Worm (Caenorhabditis elegans) whole organism, L2 larva: ENCODE data around the gene ZK381.62.

Experiments used
- C34F6.9 ChIP-seq: fragments of 150-350 bp; optimal IDR thresholded peaks from 2 replicates; lab custom pipeline; 2014; ENCODE audit warnings: missing biosample characterization, missing genetic modification characterization
- F13H6.1 ChIP-seq: sonication (generic microtip); optimal IDR thresholded peaks from 2 replicates; lab custom pipeline; 2016; ENCODE audit warnings: missing genetic modification characterization, missing compliant biosample characterization
- R02D3.7 ChIP-seq: fragments of 150-350 bp; optimal IDR thresholded peaks from 2 replicates; lab custom pipeline; 2014; ENCODE audit warnings: missing biosample characterization, missing genetic modification characterization
- Y55F3AM.14 ChIP-seq: fragments of 200-800 bp; sonication (Bioruptor generic); optimal IDR thresholded peaks from 2 replicates; lab custom pipeline; 2018; ENCODE audit warnings: mild to moderate bottlenecking, missing genetic modification characterization, missing compliant biosample characterization
- ama-1 ChIP-seq: fragments of 150-350 bp; optimal IDR thresholded peaks from 2 replicates; lab custom pipeline; 2018; ENCODE audit warnings: inconsistent platforms
- blmp-1 ChIP-seq: sonication (generic microtip); optimal IDR thresholded peaks from 2 replicates; lab custom pipeline; 2017; ENCODE audit warnings: missing genetic modification characterization, mild to moderate bottlenecking, missing compliant biosample characterization, antibody characterized with exemption, moderate library complexity; ENCODE audit not compliant: insufficient read depth
- ceh-82 ChIP-seq: fragments of 150-350 bp; optimal IDR thresholded peaks from 2 replicates; lab custom pipeline; 2014; ENCODE audit warnings: missing biosample characterization, missing genetic modification characterization
- egl-27 ChIP-seq: sonication (generic microtip); optimal IDR thresholded peaks from 3 replicates; lab custom pipeline; 2017; ENCODE audit warnings: missing biosample characterization, missing genetic modification reagents, missing genetic modification characterization
- elt-1 ChIP-seq: fragments of 150-350 bp; optimal IDR thresholded peaks from 2 replicates; lab custom pipeline; 2014; ENCODE audit warnings: missing biosample characterization, missing genetic modification characterization
- elt-3 ChIP-seq: sonication (generic microtip); optimal IDR thresholded peaks from 2 replicates; lab custom pipeline; 2017; ENCODE audit warnings: missing biosample characterization, missing genetic modification characterization
- fos-1 ChIP-seq: fragments of 150-350 bp; optimal IDR thresholded peaks from 2 replicates; lab custom pipeline; 2014; ENCODE audit warnings: missing biosample characterization, missing genetic modification characterization
- gmeb-1 ChIP-seq: fragments of 150-350 bp; optimal IDR thresholded peaks from 2 replicates; lab custom pipeline; 2014; ENCODE audit warnings: missing biosample characterization, missing genetic modification characterization
- lin-11 ChIP-seq: fragments of 150-350 bp; sonication (generic microtip); optimal IDR thresholded peaks from 2 replicates; lab custom pipeline; 2014; ENCODE audit warnings: missing biosample characterization, missing genetic modification characterization, inconsistent platforms, mixed read lengths
- lin-13 ChIP-seq: fragments of 150-350 bp; optimal IDR thresholded peaks from 2 replicates; lab custom pipeline; 2014; ENCODE audit warnings: missing biosample characterization, missing genetic modification reagents, missing genetic modification characterization
- lsy-2 ChIP-seq, 2 experiments: fragments of 150-350 bp in 1 of 2; sonication (generic microtip) in 1 of 2; optimal IDR thresholded peaks; 2 replicates each; lab custom pipeline; 2014 to 2017; ENCODE audit warnings: missing biosample characterization in 2 of 2, missing genetic modification characterization in 2 of 2
- mab-5 ChIP-seq: fragments of 150-350 bp; optimal IDR thresholded peaks from 2 replicates; lab custom pipeline; 2014; ENCODE audit warnings: missing biosample characterization, missing genetic modification characterization
- mbf-1 ChIP-seq: sonication (generic microtip); optimal IDR thresholded peaks from 2 replicates; lab custom pipeline; 2017; ENCODE audit warnings: missing biosample characterization, missing genetic modification characterization
- mdl-1 ChIP-seq, 2 experiments: fragments of 150-350 bp in 1 of 2; sonication (generic microtip) in 1 of 2; optimal IDR thresholded peaks; 2 replicates each; lab custom pipeline; 2017; ENCODE audit warnings: missing biosample characterization in 2 of 2, missing genetic modification characterization in 2 of 2
- nhr-10 ChIP-seq: sonication (generic microtip); optimal IDR thresholded peaks from 2 replicates; lab custom pipeline; 2017; ENCODE audit warnings: missing biosample characterization, missing genetic modification characterization
- nhr-11 ChIP-seq: fragments of 150-350 bp; optimal IDR thresholded peaks from 2 replicates; lab custom pipeline; 2014; ENCODE audit warnings: missing biosample characterization, missing genetic modification characterization
- nhr-12 ChIP-seq: fragments of 150-350 bp; optimal IDR thresholded peaks from 2 replicates; lab custom pipeline; 2014; ENCODE audit warnings: missing biosample characterization, missing genetic modification characterization
- nhr-129 ChIP-seq: fragments of 150-350 bp; optimal IDR thresholded peaks from 2 replicates; lab custom pipeline; 2014; ENCODE audit warnings: missing biosample characterization, missing genetic modification characterization
- nhr-21 ChIP-seq: fragments of 150-350 bp; optimal IDR thresholded peaks from 2 replicates; lab custom pipeline; 2014; ENCODE audit warnings: missing biosample characterization, missing genetic modification characterization
- nhr-23 ChIP-seq: fragments of 150-350 bp; optimal IDR thresholded peaks from 2 replicates; lab custom pipeline; 2014; ENCODE audit warnings: missing biosample characterization, missing genetic modification reagents, missing genetic modification characterization
- nhr-237 ChIP-seq: fragments of 150-350 bp; optimal IDR thresholded peaks from 2 replicates; lab custom pipeline; 2014; ENCODE audit warnings: missing biosample characterization, missing genetic modification characterization
- nhr-25 ChIP-seq: fragments of 150-350 bp; sonication (generic microtip); optimal IDR thresholded peaks from 3 replicates; lab custom pipeline; 2014; ENCODE audit warnings: missing biosample characterization, missing genetic modification characterization
- peb-1 ChIP-seq: fragments of 150-350 bp; optimal IDR thresholded peaks from 2 replicates; lab custom pipeline; 2014; ENCODE audit warnings: missing biosample characterization, missing genetic modification characterization
- sem-4 ChIP-seq: fragments of 150-350 bp; optimal IDR thresholded peaks from 2 replicates; lab custom pipeline; 2014; ENCODE audit warnings: missing biosample characterization, missing genetic modification reagents, missing genetic modification characterization
- skn-1 ChIP-seq: sonication (generic microtip); optimal IDR thresholded peaks from 2 replicates; lab custom pipeline; 2017; ENCODE audit warnings: missing biosample characterization, missing genetic modification characterization
- sma-3 ChIP-seq: sonication (generic microtip); optimal IDR thresholded peaks from 2 replicates; lab custom pipeline; 2016; ENCODE audit warnings: missing genetic modification reagents, missing genetic modification characterization, missing compliant biosample characterization
- sma-9 ChIP-seq, 2 experiments: fragments of 150-350 bp in 1 of 2; sonication (generic microtip) in 1 of 2; optimal IDR thresholded peaks; 2 replicates each; lab custom pipeline; 2014 to 2016; ENCODE audit warnings: missing genetic modification characterization in 2 of 2, mild to moderate bottlenecking in 1 of 2, missing biosample characterization in 1 of 2, missing compliant biosample characterization in 1 of 2, missing genetic modification reagents in 1 of 2, moderate library complexity in 1 of 2
- snpc-4 ChIP-seq: fragments of 150-350 bp; optimal IDR thresholded peaks from 2 replicates; lab custom pipeline; 2014; ENCODE audit warnings: missing biosample characterization, missing genetic modification characterization
- unc-39 ChIP-seq: fragments of 150-350 bp; optimal IDR thresholded peaks from 2 replicates; lab custom pipeline; 2014; ENCODE audit warnings: missing biosample characterization, missing genetic modification characterization
- unc-55 ChIP-seq: fragments of 150-350 bp; sonication (generic microtip); optimal IDR thresholded peaks from 3 replicates; lab custom pipeline; 2014; ENCODE audit warnings: missing biosample characterization, missing genetic modification reagents, missing genetic modification characterization
- unc-62 ChIP-seq: fragments of 150-350 bp; optimal IDR thresholded peaks from 2 replicates; lab custom pipeline; 2014; ENCODE audit warnings: missing biosample characterization, missing genetic modification reagents, missing genetic modification characterization
- zag-1 ChIP-seq: fragments of 150-350 bp; optimal IDR thresholded peaks from 2 replicates; lab custom pipeline; 2014; ENCODE audit warnings: missing biosample characterization, missing genetic modification characterization
- ztf-1 ChIP-seq: fragments of 200-800 bp; sonication (Bioruptor generic); conservative IDR thresholded peaks from 2 replicates; pipeline ENCODE4 v1.3.6; 2022; ENCODE audit warnings: missing genetic modification characterization, missing compliant biosample characterization
- ztf-11 ChIP-seq: sonication (generic microtip); optimal IDR thresholded peaks from 2 replicates; lab custom pipeline; 2017; ENCODE audit warnings: missing biosample characterization, missing genetic modification characterization
- ztf-4 ChIP-seq: fragments of 150-350 bp; optimal IDR thresholded peaks from 2 replicates; lab custom pipeline; 2014; ENCODE audit warnings: missing biosample characterization, missing genetic modification characterization

ZK381.62 gene

DNA sequence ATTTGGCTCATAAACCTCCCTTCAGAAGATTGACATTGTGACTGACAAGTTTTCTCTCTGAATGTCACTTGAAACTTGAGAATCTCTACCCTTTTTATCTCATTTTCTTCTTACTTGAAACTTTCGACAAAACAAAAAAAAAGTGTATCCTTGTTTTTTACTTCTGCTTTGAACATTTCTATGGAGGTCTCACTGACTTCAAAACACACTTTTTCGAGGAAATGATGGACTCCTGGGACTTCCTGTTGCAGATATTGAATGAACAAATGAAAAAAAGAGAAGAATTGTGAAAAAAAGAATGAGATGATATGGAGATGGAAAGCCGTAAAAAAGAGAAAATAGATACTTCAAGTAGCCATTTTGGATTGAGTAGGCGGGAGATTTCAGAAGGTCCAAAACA is 30.0 kb downstream of the ZK381.62 start:
- no peak for TF ChIP-seq elt-3 (tag; lab: Kevin White, UChicago)
- no peak for TF ChIP-seq skn-1
- no peak for TF ChIP-seq nhr-129 (tag; lab: Kevin White, UChicago)
- no peak for TF ChIP-seq F13H6.1 (tag; lab: Kevin White, UChicago)
- no peak for TF ChIP-seq unc-55 (GFP tag; lab: Kevin White, UChicago)
- no peak for TF ChIP-seq nhr-11
- TF ChIP-seq C34F6.9 (tag; lab: Kevin White, UChicago), result no peak
- TF ChIP-seq unc-39 (tag; lab: Kevin White, UChicago), result no peak
- no peak for TF ChIP-seq blmp-1 (tag; lab: Kevin White, UChicago)
- TF ChIP-seq fos-1 (tag; lab: Kevin White, UChicago), result no peak
- TF ChIP-seq gmeb-1 (tag; lab: Kevin White, UChicago), result no peak
- no peak for TF ChIP-seq lin-13 (GFP tag; lab: Kevin White, UChicago)
- TF ChIP-seq snpc-4, result no peak
- TF ChIP-seq zag-1 (tag; lab: Kevin White, UChicago), result no peak
- TF ChIP-seq mdl-1 (tag; optimal IDR thresholded peaks at IDR 0.05; lab: Kevin White, UChicago), result no peak
- no peak for TF ChIP-seq mab-5 (tag; lab: Kevin White, UChicago)
- TF ChIP-seq ama-1 (lab: Kevin White, UChicago), result no peak
- TF ChIP-seq lin-11, result no peak
- no peak for TF ChIP-seq peb-1
- TF ChIP-seq unc-62, result no peak

DNA sequence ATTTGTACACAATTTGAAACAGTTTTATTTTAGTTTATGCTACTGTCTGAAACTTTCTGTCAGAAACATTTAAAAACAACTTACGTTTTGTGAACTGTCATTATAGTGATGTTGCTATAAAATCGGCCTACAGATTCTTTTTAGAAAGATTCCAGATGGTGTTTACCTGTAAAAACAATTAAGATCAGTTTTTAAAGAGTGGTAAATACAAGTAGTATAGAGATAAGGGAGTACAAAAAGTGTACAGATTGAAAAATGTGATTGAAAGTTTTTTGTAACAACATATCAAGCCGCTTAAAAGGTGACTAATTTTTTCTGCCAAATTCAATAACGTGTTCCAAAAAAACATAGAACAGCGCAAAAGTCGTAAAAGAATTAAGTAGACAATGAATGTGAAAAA is 33.6 kb downstream of the ZK381.62 start, which contains the start of gene npr-12:
Gene npr-12, minus strand, starts transcription at position 101 of the 400 bp plus-strand sequence.
- TF ChIP-seq skn-1 (no peak), snpc-4 (no peak), lin-13 (GFP tag; lab: Kevin White, UChicago) (no peak), ama-1 (lab: Kevin White, UChicago) (no peak), nhr-237 (tag; lab: Kevin White, UChicago) (no peak), elt-3 (tag; lab: Kevin White, UChicago) (no peak), ztf-1 (GFP tag; lab: Robert Waterston, UW) (no peak), F13H6.1 (tag; lab: Kevin White, UChicago) (no peak), fos-1 (tag; lab: Kevin White, UChicago) (no peak), nhr-12 (tag; lab: Kevin White, UChicago) (no peak), ztf-11 (tag; lab: Kevin White, UChicago) (no peak), nhr-11 (no peak), nhr-21 (tag; lab: Kevin White, UChicago) (no peak), elt-1 (tag; lab: Kevin White, UChicago) (no peak), nhr-129 (tag; lab: Kevin White, UChicago) (no peak), nhr-25 (tag; lab: Kevin White, UChicago) (no peak), nhr-23 (tag; lab: Kevin White, UChicago) (no peak), unc-55 (GFP tag; lab: Kevin White, UChicago) (no peak), egl-27 (tag; lab: Kevin White, UChicago) (no peak)

DNA sequence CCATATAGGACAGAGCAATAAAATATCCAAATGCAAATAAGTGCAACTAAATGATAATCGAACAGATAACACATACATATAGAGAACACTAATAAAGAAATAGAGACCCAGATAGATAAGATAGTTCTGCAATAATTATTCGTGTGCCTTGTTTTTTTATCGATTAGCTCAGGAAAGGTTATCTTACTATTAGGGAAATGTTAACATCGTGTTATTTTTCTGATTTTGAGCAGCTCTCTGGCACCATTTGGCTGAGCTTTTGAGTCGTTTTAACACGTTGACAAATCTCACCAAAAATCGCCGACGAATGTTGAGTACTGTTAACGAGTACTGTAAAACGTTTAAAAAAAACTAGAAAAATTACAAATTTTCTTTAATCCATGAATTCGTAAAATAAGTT is 42.7 kb downstream of the ZK381.62 start, which contains the start of gene cest-6:
Gene cest-6, minus strand, starts transcription at position 101 of the 400 bp plus-strand sequence.
- TF ChIP-seq Y55F3AM.14 (GFP tag; lab: Kevin White, UChicago), result no peak
- TF ChIP-seq R02D3.7 (tag; lab: Kevin White, UChicago), result no peak
- TF ChIP-seq ztf-4, result no peak
- no peak for TF ChIP-seq mab-5 (tag; lab: Kevin White, UChicago)
- TF ChIP-seq skn-1, result no peak
- TF ChIP-seq sem-4, result no peak
- TF ChIP-seq nhr-237 (tag; lab: Kevin White, UChicago), result no peak
- no peak for TF ChIP-seq F13H6.1 (tag; lab: Kevin White, UChicago)
- TF ChIP-seq sma-3, result no peak
- no peak for TF ChIP-seq ceh-82 (tag; lab: Kevin White, UChicago)
- TF ChIP-seq ztf-1 (GFP tag; lab: Robert Waterston, UW), result no peak
- TF ChIP-seq, all 48 proteins: peak for 0

DNA sequence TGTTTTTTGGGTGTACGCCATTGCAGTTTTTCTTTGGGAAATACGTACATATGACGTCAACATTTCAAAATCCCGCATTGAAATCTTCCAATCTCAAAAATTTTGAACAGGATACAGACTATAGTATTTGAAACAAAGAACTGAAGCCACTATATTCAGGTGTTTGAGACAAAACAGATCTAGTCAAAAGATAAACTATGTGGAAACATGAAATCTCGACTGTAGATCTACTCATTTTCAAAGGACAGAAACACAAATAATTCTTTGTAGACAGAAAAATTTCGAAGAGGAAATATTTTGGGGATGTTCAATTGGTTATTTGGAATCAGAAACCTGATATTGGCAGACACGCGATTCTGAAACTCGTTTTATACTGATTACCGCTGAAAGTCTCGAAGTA is 45.6 kb downstream of the ZK381.62 start:
- TF ChIP-seq mdl-1 (tag; optimal IDR thresholded peaks at IDR 0.05; lab: Kevin White, UChicago) (no peak), nhr-11 (no peak), nhr-10 (no peak), C34F6.9 (tag; lab: Kevin White, UChicago) (no peak), nhr-23 (tag; lab: Kevin White, UChicago) (no peak), sma-9 (GFP tag; optimal IDR thresholded peaks at IDR 0.05; lab: Kevin White, UChicago) (no peak), sma-9 (tag; optimal IDR thresholded peaks at IDR 0.05; lab: Kevin White, UChicago) (no peak), sem-4 (no peak), peb-1 (no peak), blmp-1 (tag; lab: Kevin White, UChicago) (no peak), lin-13 (GFP tag; lab: Kevin White, UChicago) (no peak), F13H6.1 (tag; lab: Kevin White, UChicago) (no peak), lsy-2 (tag; optimal IDR thresholded peaks at IDR 0.05; lab: Kevin White, UChicago) (no peak), mbf-1 (tag; lab: Kevin White, UChicago) (no peak), zag-1 (tag; lab: Kevin White, UChicago) (no peak), nhr-237 (tag; lab: Kevin White, UChicago) (no peak), R02D3.7 (tag; lab: Kevin White, UChicago) (no peak)
